Worm (Caenorhabditis elegans): ENCODE data around the gene T11F9.10.

DNA sequence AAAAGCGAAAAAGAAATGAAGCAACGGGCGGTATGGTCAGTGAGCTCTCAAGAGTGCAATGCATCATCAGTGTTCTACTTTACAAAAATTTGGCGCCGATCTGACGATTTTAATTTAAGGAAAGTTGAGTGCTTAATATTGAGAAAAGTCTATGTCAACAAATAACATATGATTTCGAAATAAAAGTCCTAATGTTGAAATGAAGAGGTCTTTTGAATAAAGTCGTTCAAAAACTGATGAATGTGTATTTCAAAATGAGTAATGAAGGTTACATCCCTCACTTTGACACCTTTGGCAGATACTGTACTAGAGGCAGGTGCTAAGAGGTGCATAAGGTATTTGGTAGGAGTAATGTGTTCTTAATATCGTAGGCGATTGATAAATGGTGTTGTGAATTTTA lies 10.7 kb downstream of the T11F9.10 start:
- TF ChIP-seq pha-4 (tag; optimal IDR thresholded peaks at IDR 0.05) = no peak
- TF ChIP-seq aly-2 (tag; optimal IDR thresholded peaks at IDR 0.05) = no peak
- no peak for TF ChIP-seq unc-62 (GFP tag; optimal IDR thresholded peaks at IDR 0.05)
- no peak for TF ChIP-seq nhr-11 (tag; optimal IDR thresholded peaks at IDR 0.05)
- no peak for TF ChIP-seq snpc-4 (tag; optimal IDR thresholded peaks at IDR 0.05)
- no peak for TF ChIP-seq ceh-16 (tag; optimal IDR thresholded peaks at IDR 0.05)
- no peak for TF ChIP-seq fos-1 (tag; optimal IDR thresholded peaks at IDR 0.05)

Measured in whole organism, L3 larva.